Worm (Caenorhabditis elegans): ENCODE data around the gene rpn-6.2.

The rpn-6.2 gene

ce11 chrIII:9001899-9002298 is at the start of gene rpn-6.2:
rpn-6.2 (minus strand) TSS chrIII:9001999.
- TF ChIP-seq ztf-23 (GFP tag; IDR thresholded peaks at IDR 0.05), result no peak
- no peak for TF ChIP-seq ref-1 (GFP tag; conservative IDR thresholded peaks at IDR 0.05)
- no peak for TF ChIP-seq ztf-29 (GFP tag; IDR thresholded peaks at IDR 0.05)
- no peak for TF ChIP-seq cog-1 (tag; optimal IDR thresholded peaks at IDR 0.05)
- no peak for TF ChIP-seq flt-1 (GFP tag; IDR thresholded peaks at IDR 0.05)
- no peak for TF ChIP-seq med-1 (GFP tag; optimal IDR thresholded peaks at IDR 0.05; ENCODE audit: insufficient read depth)
- TF ChIP-seq tab-1 (GFP tag; IDR thresholded peaks at IDR 0.05), result no peak

- no peak for TF ChIP-seq ref-1 (GFP tag; conservative IDR thresholded peaks at IDR 0.05)
- no peak for TF ChIP-seq T22C8.4 (GFP tag; IDR thresholded peaks at IDR 0.05)
- TF ChIP-seq ztf-29 (GFP tag; IDR thresholded peaks at IDR 0.05), result no peak
- TF ChIP-seq ztf-23 (GFP tag; IDR thresholded peaks at IDR 0.05), result no peak
- no peak for TF ChIP-seq flt-1 (GFP tag; IDR thresholded peaks at IDR 0.05)
- TF ChIP-seq cog-1 (tag; optimal IDR thresholded peaks at IDR 0.05), result no peak
- no peak for TF ChIP-seq med-1 (GFP tag; optimal IDR thresholded peaks at IDR 0.05; ENCODE audit: insufficient read depth)
- no peak for TF ChIP-seq klf-2 (GFP tag; conservative IDR thresholded peaks at IDR 0.05)
- TF ChIP-seq tab-1 (GFP tag; IDR thresholded peaks at IDR 0.05), result no peak
Observed at ce11 chrIII:9051119-9051597, 49.4 kb upstream of the rpn-6.2 start.

DNA sequence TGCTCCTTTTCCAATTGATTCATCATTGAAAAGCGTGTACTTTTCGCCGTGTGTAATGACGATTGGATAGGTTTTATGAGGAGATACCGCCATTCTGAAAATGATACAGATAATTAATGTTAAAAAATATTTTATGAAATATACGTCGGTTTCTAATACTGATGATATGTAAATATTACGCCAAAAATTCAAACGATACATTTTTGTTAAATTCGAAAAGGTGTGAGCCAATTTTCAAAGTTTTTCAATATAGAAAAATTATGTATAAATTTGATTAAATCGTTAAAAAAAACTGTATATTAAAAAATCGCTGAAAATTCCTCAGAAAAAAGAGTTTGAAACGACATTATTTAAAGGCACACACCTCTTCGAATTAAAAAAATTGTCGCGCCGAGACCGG is 48.8 kb upstream of the rpn-6.2 start, which contains the start of gene ikke-1:
ikke-1 (minus strand) TSS at position 101 of the 400 bp plus-strand sequence.
- TF ChIP-seq ztf-23 (GFP tag; IDR thresholded peaks at IDR 0.05) (no peak), flt-1 (GFP tag; IDR thresholded peaks at IDR 0.05) (no peak), cog-1 (tag; optimal IDR thresholded peaks at IDR 0.05) (no peak), tab-1 (GFP tag; IDR thresholded peaks at IDR 0.05) (no peak), med-1 (GFP tag; optimal IDR thresholded peaks at IDR 0.05; ENCODE audit: insufficient read depth) (no peak), ztf-29 (GFP tag; IDR thresholded peaks at IDR 0.05) (no peak), T22C8.4 (GFP tag; IDR thresholded peaks at IDR 0.05) (no peak), klf-2 (GFP tag; conservative IDR thresholded peaks at IDR 0.05) (no peak), ref-1 (GFP tag; conservative IDR thresholded peaks at IDR 0.05) (no peak)

ce11 chrIII:9047260-9047659 is 45.5 kb upstream of the rpn-6.2 start:
- TF ChIP-seq ztf-23 (GFP tag; IDR thresholded peaks at IDR 0.05), result no peak

- no peak for TF ChIP-seq tab-1 (GFP tag; IDR thresholded peaks at IDR 0.05)
- TF ChIP-seq klf-2 (GFP tag; conservative IDR thresholded peaks at IDR 0.05), result no peak
- no peak for TF ChIP-seq T22C8.4 (GFP tag; IDR thresholded peaks at IDR 0.05)
- no peak for TF ChIP-seq ztf-23 (GFP tag; IDR thresholded peaks at IDR 0.05)
- no peak for TF ChIP-seq ztf-29 (GFP tag; IDR thresholded peaks at IDR 0.05)
- no peak for TF ChIP-seq med-1 (GFP tag; optimal IDR thresholded peaks at IDR 0.05; ENCODE audit: insufficient read depth)
- TF ChIP-seq flt-1 (GFP tag; IDR thresholded peaks at IDR 0.05), result no peak
- no peak for TF ChIP-seq ref-1 (GFP tag; conservative IDR thresholded peaks at IDR 0.05)
- TF ChIP-seq cog-1 (tag; optimal IDR thresholded peaks at IDR 0.05), result no peak
Observed at ce11 chrIII:9045838-9046237, 44.0 kb upstream of the rpn-6.2 start, which contains the start of gene R107.2. R107.2 (minus strand) TSS chrIII:9045938.

- TF ChIP-seq med-1 (GFP tag; optimal IDR thresholded peaks at IDR 0.05; ENCODE audit: insufficient read depth) (no peak), flt-1 (GFP tag; IDR thresholded peaks at IDR 0.05) (no peak), T22C8.4 (GFP tag; IDR thresholded peaks at IDR 0.05) (no peak), ztf-23 (GFP tag; IDR thresholded peaks at IDR 0.05) (no peak), cog-1 (tag; optimal IDR thresholded peaks at IDR 0.05) (no peak), klf-2 (GFP tag; conservative IDR thresholded peaks at IDR 0.05) (no peak), ref-1 (GFP tag; conservative IDR thresholded peaks at IDR 0.05) (no peak)
Observed at ce11 chrIII:9043200-9043599, 41.4 kb upstream of the rpn-6.2 start, which contains the start of gene nac-2. nac-2 (minus strand) TSS chrIII:9043300.

DNA sequence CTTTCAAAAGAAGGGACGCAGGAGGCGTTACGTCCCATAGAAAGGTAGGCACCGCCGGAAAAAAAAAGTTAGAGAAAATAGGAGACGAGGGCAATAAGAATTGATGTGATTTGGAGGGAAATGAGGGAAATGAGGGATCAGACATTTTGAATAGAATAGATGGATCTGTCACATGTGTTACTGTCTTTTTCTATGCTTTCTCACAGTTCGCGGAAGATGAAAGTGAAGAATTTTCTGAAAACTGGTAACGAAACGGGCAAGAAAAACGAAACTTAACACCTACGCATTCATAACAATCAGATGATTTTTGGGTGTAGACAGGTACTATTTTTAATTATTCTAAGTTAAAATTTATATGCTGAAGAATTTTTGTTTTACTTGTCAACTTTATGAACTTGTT is 35.9 kb upstream of the rpn-6.2 start, which contains the start of gene R107.9:
R107.9 (plus strand) TSS at position 301 of the 400 bp plus-strand sequence.
- no peak for TF ChIP-seq tab-1 (GFP tag; IDR thresholded peaks at IDR 0.05)
- TF ChIP-seq ztf-29 (GFP tag; IDR thresholded peaks at IDR 0.05), result no peak
- no peak for TF ChIP-seq cog-1 (tag; optimal IDR thresholded peaks at IDR 0.05)
- no peak for TF ChIP-seq T22C8.4 (GFP tag; IDR thresholded peaks at IDR 0.05)
- TF ChIP-seq ref-1 (GFP tag; conservative IDR thresholded peaks at IDR 0.05), result no peak
- no peak for TF ChIP-seq flt-1 (GFP tag; IDR thresholded peaks at IDR 0.05)
- TF ChIP-seq klf-2 (GFP tag; conservative IDR thresholded peaks at IDR 0.05), result no peak
- no peak for TF ChIP-seq ztf-23 (GFP tag; IDR thresholded peaks at IDR 0.05)
- no peak for TF ChIP-seq med-1 (GFP tag; optimal IDR thresholded peaks at IDR 0.05; ENCODE audit: insufficient read depth)

DNA sequence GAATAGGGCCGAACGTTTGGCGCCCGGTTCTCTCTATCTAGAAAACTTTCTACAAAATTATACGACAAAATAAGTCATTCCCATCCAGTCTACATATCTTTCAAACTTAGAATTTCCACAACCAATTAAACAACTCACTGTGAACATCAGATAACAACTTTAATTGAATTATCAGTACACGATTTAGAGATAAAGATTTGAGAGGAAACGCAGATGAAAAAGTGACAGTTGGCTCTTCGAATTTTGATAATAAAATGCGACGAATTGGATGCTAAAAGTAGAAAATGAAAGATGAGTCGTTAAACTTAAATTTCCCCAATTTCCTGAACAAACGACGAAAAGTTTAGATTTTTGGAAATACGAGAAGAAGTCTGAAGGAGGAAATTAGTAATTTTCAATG is 33.2 kb upstream of the rpn-6.2 start:
- no peak for TF ChIP-seq ztf-23 (GFP tag; IDR thresholded peaks at IDR 0.05)
- no peak for TF ChIP-seq klf-2 (GFP tag; conservative IDR thresholded peaks at IDR 0.05)
- TF ChIP-seq cog-1 (tag; optimal IDR thresholded peaks at IDR 0.05), result no peak
- TF ChIP-seq flt-1 (GFP tag; IDR thresholded peaks at IDR 0.05), result no peak
- no peak for TF ChIP-seq ztf-29 (GFP tag; IDR thresholded peaks at IDR 0.05)
- TF ChIP-seq ref-1 (GFP tag; conservative IDR thresholded peaks at IDR 0.05), result no peak
- TF ChIP-seq tab-1 (GFP tag; IDR thresholded peaks at IDR 0.05), result no peak
- TF ChIP-seq T22C8.4 (GFP tag; IDR thresholded peaks at IDR 0.05), result no peak
- TF ChIP-seq med-1 (GFP tag; optimal IDR thresholded peaks at IDR 0.05; ENCODE audit: insufficient read depth), result no peak

DNA sequence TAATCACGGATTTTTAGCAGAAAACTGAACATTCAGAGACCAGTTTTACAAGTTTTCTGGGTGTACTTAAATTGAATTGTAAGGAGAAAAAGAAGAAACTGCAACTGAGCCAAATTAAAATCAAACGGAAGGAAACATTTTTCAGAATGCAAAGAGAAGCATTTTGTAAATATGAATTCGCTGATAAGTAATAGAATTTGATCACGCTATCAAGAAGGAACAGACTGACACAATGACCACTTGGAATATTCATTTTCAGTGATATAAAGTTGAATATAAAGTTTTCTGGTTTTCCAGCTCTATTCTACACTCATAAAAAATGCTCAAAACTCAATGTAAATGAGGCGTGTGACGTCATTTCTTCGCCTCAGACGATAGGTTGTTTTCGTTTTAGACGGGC is 32.3 kb upstream of the rpn-6.2 start:
- no peak for TF ChIP-seq tab-1 (GFP tag; IDR thresholded peaks at IDR 0.05)
- no peak for TF ChIP-seq ref-1 (GFP tag; conservative IDR thresholded peaks at IDR 0.05)
- TF ChIP-seq med-1 (GFP tag; optimal IDR thresholded peaks at IDR 0.05; ENCODE audit: insufficient read depth), result no peak
- no peak for TF ChIP-seq T22C8.4 (GFP tag; IDR thresholded peaks at IDR 0.05)
- no peak for TF ChIP-seq cog-1 (tag; optimal IDR thresholded peaks at IDR 0.05)
- no peak for TF ChIP-seq ztf-23 (GFP tag; IDR thresholded peaks at IDR 0.05)
- TF ChIP-seq flt-1 (GFP tag; IDR thresholded peaks at IDR 0.05), result no peak
- no peak for TF ChIP-seq ztf-29 (GFP tag; IDR thresholded peaks at IDR 0.05)
- no peak for TF ChIP-seq klf-2 (GFP tag; conservative IDR thresholded peaks at IDR 0.05)

ce11 chrIII:9030818-9031217 is 29.0 kb upstream of the rpn-6.2 start:
- TF ChIP-seq cog-1 (tag; optimal IDR thresholded peaks at IDR 0.05) (no peak), ref-1 (GFP tag; conservative IDR thresholded peaks at IDR 0.05) (no peak)
